Fruit fly (Drosophila melanogaster) S2 (cell line): ENCODE data around the gene CG11504.
A peak's percentile ranks its signal among the peaks of the same experiment; 100 is the strongest.

Source experiments
- CG8478 ChIP-seq: fragments of >200 bp; optimal IDR thresholded peaks from 2 replicates; lab custom pipeline; 2018
- CTCF ChIP-seq, 2 experiments: fragments of >200 bp; optimal IDR thresholded peaks; 2 replicates each; lab custom pipeline; 2018

The CG11504 gene

dm6 chr3R:29997607-29998236, at the start of gene CG11504, which contains the start of gene CG15525:
Gene CG11504 (plus strand): TSS chr3R:29997900.
Gene CG15525 (minus strand): TSS chr3R:29997676.
- TF ChIP-seq CTCF (optimal IDR thresholded peaks at IDR 0.05; lab: Kevin White, UChicago) (no peak), CG8478 (lab: Kevin White, UChicago) (no peak)

- TF ChIP-seq CG8478 (lab: Kevin White, UChicago) (no peak), CTCF (optimal IDR thresholded peaks at IDR 0.05; lab: Kevin White, UChicago) (no peak)
These were observed 38.4 kb upstream of the CG11504 start for dm6 chr3R:29959329-29959728.

DNA sequence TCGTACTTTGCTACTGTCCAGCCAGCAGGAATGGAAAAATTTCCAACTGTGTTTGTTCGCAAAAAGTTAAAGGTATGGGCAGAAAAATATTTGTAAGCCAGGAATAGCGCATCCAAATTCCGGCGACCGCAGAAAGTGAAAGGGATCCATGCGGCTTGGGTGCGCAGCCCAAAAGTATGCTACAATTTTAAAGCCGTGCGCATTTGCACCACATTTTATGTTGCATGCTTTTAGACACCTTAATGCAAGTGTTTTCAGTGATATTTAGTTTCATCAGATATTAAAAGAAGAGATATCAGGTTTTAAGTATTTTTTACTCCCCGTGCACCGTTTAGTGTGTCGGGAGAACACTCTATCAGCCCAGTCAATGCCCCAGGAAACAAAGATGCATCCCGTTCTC, 34.6 kb upstream of the CG11504 start:
- TF ChIP-seq CG8478 (lab: Kevin White, UChicago) (no peak), CTCF (optimal IDR thresholded peaks at IDR 0.05; lab: Kevin White, UChicago) (no peak)

DNA sequence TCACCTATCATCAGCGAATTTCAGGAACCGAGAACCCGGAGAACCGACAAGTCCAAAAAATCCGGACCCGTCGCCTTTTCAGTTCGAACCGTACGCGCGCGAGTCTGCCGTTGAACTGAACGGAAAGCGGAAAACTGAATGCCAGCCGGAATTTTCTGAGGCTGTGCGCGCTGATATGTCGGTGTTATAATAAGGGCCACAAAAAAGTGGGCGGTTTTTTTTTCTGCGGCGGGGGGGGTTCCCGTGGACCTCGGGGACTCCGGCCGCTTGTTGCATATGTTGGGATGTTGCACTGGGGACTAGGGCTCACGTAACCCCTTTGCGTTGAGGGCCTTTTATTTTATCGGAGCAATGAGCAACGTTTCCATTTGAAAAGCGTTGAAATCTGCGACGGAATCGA, 28.4 kb upstream of the CG11504 start, which contains the start of gene TkR99D:
TSS of gene TkR99D (minus strand) at position 101 of the 400 bp plus-strand sequence.
- no peak for TF ChIP-seq CG8478 (lab: Kevin White, UChicago)
- TF ChIP-seq CTCF (optimal IDR thresholded peaks at IDR 0.05; lab: Kevin White, UChicago), result no peak

- TF ChIP-seq CG8478 (lab: Kevin White, UChicago), result no peak
- no peak for TF ChIP-seq CTCF (optimal IDR thresholded peaks at IDR 0.05; lab: Kevin White, UChicago)
These were observed 19.1 kb upstream of the CG11504 start for dm6 chr3R:29978595-29978994.

dm6 chr3R:29981479-29981878, 16.2 kb upstream of the CG11504 start:
- no peak for TF ChIP-seq CTCF (optimal IDR thresholded peaks at IDR 0.05; lab: Kevin White, UChicago)
- no peak for TF ChIP-seq CG8478 (lab: Kevin White, UChicago)

dm6 chr3R:29982027-29982426, 15.7 kb upstream of the CG11504 start:
- no peak for TF ChIP-seq CTCF (optimal IDR thresholded peaks at IDR 0.05; lab: Kevin White, UChicago)
- TF ChIP-seq CG8478 (lab: Kevin White, UChicago), result no peak

- TF ChIP-seq CG8478 (lab: Kevin White, UChicago) (no peak), CTCF (optimal IDR thresholded peaks at IDR 0.05; lab: Kevin White, UChicago) (no peak)
These were observed 14.6 kb upstream of the CG11504 start, which contains the start of gene CG7896 for dm6 chr3R:29983073-29983544. Gene CG7896 (plus strand): TSS chr3R:29983426.

- TF ChIP-seq CG8478 (lab: Kevin White, UChicago), result no peak
- no peak for TF ChIP-seq CTCF (optimal IDR thresholded peaks at IDR 0.05; lab: Kevin White, UChicago)
These were observed 13.8 kb upstream of the CG11504 start for dm6 chr3R:29983886-29984285.

dm6 chr3R:29985219-29985618, 12.5 kb upstream of the CG11504 start:
- no peak for TF ChIP-seq CG8478 (lab: Kevin White, UChicago)

- TF ChIP-seq CG8478 (lab: Kevin White, UChicago) (no peak), CTCF (optimal IDR thresholded peaks at IDR 0.05; lab: Kevin White, UChicago) (no peak)
These were observed 7.0 kb upstream of the CG11504 start for dm6 chr3R:29990681-29991080.

dm6 chr3R:29993134-29993533, 4.6 kb upstream of the CG11504 start, which contains the start of gene Acph-1:
Gene Acph-1 (minus strand): TSS chr3R:29993411.
- TF ChIP-seq CG8478 (lab: Kevin White, UChicago) (no peak), CTCF (optimal IDR thresholded peaks at IDR 0.05; lab: Kevin White, UChicago) (no peak)

DNA sequence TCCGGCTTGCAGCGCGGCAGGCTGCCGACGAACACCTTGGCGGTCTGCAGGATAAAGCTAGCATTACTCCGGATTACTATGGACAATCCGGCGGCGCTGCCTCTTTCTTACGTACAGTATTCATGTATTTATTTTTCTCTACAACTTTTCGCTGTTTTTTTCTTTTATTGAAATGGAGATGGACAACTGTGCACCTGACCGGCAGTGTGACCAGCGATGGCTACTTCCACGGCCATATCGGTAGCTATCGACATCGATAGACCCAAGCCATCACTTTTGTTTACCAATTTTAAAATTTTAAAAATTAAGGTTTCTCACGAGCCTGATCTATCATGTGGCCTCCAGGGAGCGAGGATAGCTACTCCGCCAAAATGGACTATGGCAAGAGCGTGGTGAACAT, 2.7 kb upstream of the CG11504 start, which contains the start of the genes CG7903 and Sas-6:
TSS of gene CG7903 (minus strand) at position 197 of the 400 bp plus-strand sequence.
TSS of gene Sas-6 (plus strand) at position 323 of the 400 bp plus-strand sequence.
- TF ChIP-seq CTCF (optimal IDR thresholded peaks at IDR 0.05; lab: Kevin White, UChicago) (no peak), CG8478 (lab: Kevin White, UChicago) (no peak)

- TF ChIP-seq CG8478 (lab: Kevin White, UChicago) (no peak), CTCF (optimal IDR thresholded peaks at IDR 0.05; lab: Kevin White, UChicago) (no peak)
These were observed 1.8 kb downstream of the CG11504 start, which contains the start of gene CG34298 for dm6 chr3R:29999495-29999894. Gene CG34298 (plus strand): TSS chr3R:29999795.

DNA sequence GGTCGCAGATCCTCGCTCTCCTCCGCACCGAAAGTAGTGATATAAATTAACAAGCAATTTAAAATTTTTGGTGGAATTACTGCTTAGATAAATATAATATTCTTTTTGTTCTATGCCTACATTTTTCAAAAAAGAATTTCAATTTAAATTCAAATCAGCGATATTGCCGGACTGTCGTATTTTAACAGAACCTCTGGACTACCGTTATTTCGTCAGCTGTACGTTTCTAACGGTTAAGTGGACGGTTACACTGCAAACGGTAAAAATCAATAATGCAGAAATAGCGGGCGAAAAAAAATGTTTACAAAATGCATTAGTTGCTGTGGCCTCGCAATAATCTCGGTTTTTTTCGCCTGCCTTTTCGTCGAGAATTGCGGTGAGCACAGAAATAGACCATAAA, 2.6 kb downstream of the CG11504 start, which contains the start of gene Tace:
TSS of gene Tace (plus strand) at position 245 of the 400 bp plus-strand sequence.
- TF ChIP-seq CTCF (optimal IDR thresholded peaks at IDR 0.05; lab: Kevin White, UChicago) (peak in 1 of 2 experiments; percentile 21), CG8478 (lab: Kevin White, UChicago) (no peak)
